Worm (Caenorhabditis elegans) whole organism, late embryonic: Measurements from ENCODE around the gene F38H4.3.

Source experiments
- elt-2 ChIP-seq: sonication (generic microtip); optimal IDR thresholded peaks from 2 replicates; lab custom pipeline; 2016; ENCODE audit warnings: missing genetic modification reagents, missing genetic modification characterization, missing compliant biosample characterization
- nhr-11 ChIP-seq: fragments of 150-350 bp; optimal IDR thresholded peaks from 2 replicates; lab custom pipeline; 2014; ENCODE audit warnings: missing biosample characterization, missing genetic modification characterization
- zip-5 ChIP-seq: sonication (generic microtip); optimal IDR thresholded peaks from 2 replicates; lab custom pipeline; 2016; ENCODE audit warnings: missing genetic modification characterization, missing compliant biosample characterization

DNA sequence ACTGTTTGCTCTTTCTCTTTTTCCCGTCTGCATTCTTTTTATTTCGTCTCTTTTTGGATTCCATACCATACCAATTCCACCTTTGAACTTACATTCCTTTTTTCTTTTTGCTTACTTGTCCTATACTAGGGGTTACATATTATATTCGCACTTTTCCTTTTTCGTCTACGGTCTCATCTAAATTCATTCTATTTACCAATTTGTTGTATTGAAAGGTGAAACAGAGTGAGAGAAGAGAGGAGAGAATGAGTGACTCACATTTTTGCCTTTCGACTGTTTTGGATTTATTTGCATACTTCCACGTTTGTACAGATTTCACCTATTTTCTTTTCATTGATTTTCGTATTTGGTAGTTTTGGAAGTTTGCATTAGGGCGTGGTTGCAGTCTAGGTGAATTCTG, 21.2 kb downstream of the F38H4.3 start:
- TF ChIP-seq elt-2 (no peak), zip-5 (no peak), nhr-11 (tag; lab: Kevin White, UChicago) (no peak)
